Worm (Caenorhabditis elegans) whole organism, young adult: ENCODE measurements around the gene adbp-1.

Experiments used
- B0019.2 ChIP-seq: fragments of 200-800 bp; sonication (Bioruptor generic); conservative IDR thresholded peaks from 2 replicates; pipeline ENCODE4 v1.3.6; 2022; ENCODE audit warnings: missing genetic modification reagents, missing genetic modification characterization, missing compliant biosample characterization
- B0035.1 ChIP-seq: sonication (generic microtip); optimal IDR thresholded peaks from 2 replicates; lab custom pipeline; 2016; ENCODE audit warnings: missing genetic modification characterization, mild to moderate bottlenecking, missing compliant biosample characterization, missing genotype, missing genetic modification reagents
- dox-1 ChIP-seq: fragments of 200-800 bp; sonication (Bioruptor generic); IDR thresholded peaks from 2 replicates; pipeline ENCODE4 v1.3.6; 2022; ENCODE audit warnings: missing genetic modification reagents, missing genetic modification characterization, missing compliant biosample characterization
- hmg-1.2 ChIP-seq: fragments of 200-800 bp; sonication (Bioruptor generic); IDR thresholded peaks from 2 replicates; pipeline ENCODE4 v1.3.6; 2022; ENCODE audit warnings: missing genetic modification reagents, missing genetic modification characterization, missing compliant biosample characterization
- let-607 ChIP-seq, 2 experiments: fragments of 200-800 bp in 1 of 2; sonication (Bioruptor generic) in 1 of 2; sonication (generic microtip) in 1 of 2; optimal IDR thresholded peaks; 2 replicates each; lab custom pipeline; 2016 to 2018; ENCODE audit warnings: mild to moderate bottlenecking in 2 of 2, missing compliant biosample characterization in 2 of 2, missing genetic modification characterization in 2 of 2, moderate library complexity in 2 of 2, missing genotype in 1 of 2
- mcd-1 ChIP-seq: fragments of 200-800 bp; sonication (Bioruptor generic); IDR thresholded peaks from 2 replicates; pipeline ENCODE4 v1.3.6; 2022; ENCODE audit warnings: missing genetic modification reagents, missing genetic modification characterization, missing compliant biosample characterization
- nfya-1 ChIP-seq: sonication (generic microtip); optimal IDR thresholded peaks from 2 replicates; lab custom pipeline; 2017; ENCODE audit warnings: antibody characterized with exemption, missing compliant biosample characterization, missing genetic modification characterization, borderline replicate concordance; ENCODE audit not compliant: insufficient read depth
- pha-4 ChIP-seq: fragments of 150-350 bp; sonication (generic microtip); optimal IDR thresholded peaks from 2 replicates; lab custom pipeline; 2014; ENCODE audit warnings: missing biosample characterization, missing genetic modification reagents, missing genetic modification characterization
- repo-1 ChIP-seq: sonication (generic microtip); optimal IDR thresholded peaks from 2 replicates; lab custom pipeline; 2017; ENCODE audit warnings: mild to moderate bottlenecking, missing genetic modification characterization, missing compliant biosample characterization
- snpc-1.1 ChIP-seq: sonication (generic microtip); optimal IDR thresholded peaks from 2 replicates; lab custom pipeline; 2017; ENCODE audit warnings: missing genetic modification characterization, mild to moderate bottlenecking, missing compliant biosample characterization, antibody characterized with exemption, moderate library complexity, missing genotype, missing genetic modification reagents; ENCODE audit not compliant: insufficient read depth
- ztf-26 ChIP-seq: sonication (generic microtip); optimal IDR thresholded peaks from 2 replicates; lab custom pipeline; 2017; ENCODE audit warnings: missing genetic modification characterization, missing compliant biosample characterization
- ztf-28 ChIP-seq: fragments of 200-800 bp; sonication (Bioruptor generic); IDR thresholded peaks from 2 replicates; pipeline ENCODE4 v1.3.6; 2022; ENCODE audit warnings: missing genetic modification reagents, missing genetic modification characterization, missing compliant biosample characterization

DNA sequence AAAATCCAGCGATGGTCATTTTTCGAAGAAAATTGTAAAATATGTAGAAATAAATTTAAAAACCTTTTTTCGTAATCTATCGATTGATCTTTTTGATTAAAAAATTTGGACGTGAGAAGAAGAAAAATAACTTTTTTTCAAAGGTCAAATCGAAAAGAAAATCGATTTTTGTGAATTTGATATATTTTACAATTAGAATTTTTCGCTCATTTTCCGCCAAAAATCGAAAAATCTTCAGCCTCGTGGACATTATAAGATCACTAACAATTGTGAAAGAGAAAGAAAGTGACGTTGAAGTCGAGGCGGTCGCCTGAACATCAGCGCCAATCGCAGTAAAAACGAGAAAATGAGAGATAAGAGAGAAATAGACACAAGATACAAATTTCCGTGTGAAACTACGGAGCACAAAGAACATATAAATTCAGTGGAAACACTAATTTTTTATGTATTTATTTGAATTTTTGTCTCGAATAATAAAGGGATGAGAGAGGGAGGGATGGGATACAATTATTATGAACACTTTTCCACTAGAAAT is 25.7 kb downstream of the adbp-1 start, which contains the start of gene cisd-1:
- TF ChIP-seq B0035.1: no peak
- no peak for TF ChIP-seq ztf-26 (tag; lab: Kevin White, UChicago)
- no peak for TF ChIP-seq ztf-28 (GFP tag; lab: Robert Waterston, UW)
- no peak for TF ChIP-seq dox-1 (GFP tag; lab: Robert Waterston, UW)
- no peak for TF ChIP-seq pha-4 (tag; lab: Kevin White, UChicago)
- no peak for TF ChIP-seq B0019.2
- TF ChIP-seq repo-1: no peak
- no peak for TF ChIP-seq snpc-1.1 (tag; lab: Kevin White, UChicago)
- TF ChIP-seq let-607 (tag; optimal IDR thresholded peaks at IDR 0.05; lab: Kevin White, UChicago): no peak
- TF ChIP-seq mcd-1 (GFP tag; lab: Robert Waterston, UW): no peak
- no peak for TF ChIP-seq hmg-1.2 (GFP tag; lab: Robert Waterston, UW)
- TF ChIP-seq nfya-1: no peak
